Fruit fly (Drosophila melanogaster) whole organism, pupa: ENCODE measurements around the gene Or94b.

Source experiments
- CG10348 ChIP-seq: fragments of 200-800 bp; sonication (Bioruptor generic); IDR thresholded peaks from 2 replicates; pipeline ENCODE4 v1.3.6; 2022; ENCODE audit warnings: missing biosample characterization, missing genetic modification characterization
- CG12605 ChIP-seq: fragments of 200-800 bp; sonication (Bioruptor generic); IDR thresholded peaks from 2 replicates; pipeline ENCODE4 v1.3.6; 2022; ENCODE audit warnings: missing biosample characterization, missing genetic modification characterization
- CG13204 ChIP-seq: fragments of 200-800 bp; sonication (Bioruptor generic); optimal IDR thresholded peaks from 2 replicates; lab custom pipeline; 2018; ENCODE audit warnings: missing biosample characterization, mild to moderate bottlenecking, missing genetic modification characterization, moderate library complexity
- CG14655 ChIP-seq: fragments of 200-800 bp; sonication (Bioruptor generic); optimal IDR thresholded peaks from 3 replicates; lab custom pipeline; 2017; ENCODE audit warnings: mild to moderate bottlenecking, missing biosample characterization, missing genetic modification reagents, missing genetic modification characterization
- CG15710 ChIP-seq: fragments of 200-800 bp; sonication (Bioruptor generic); optimal IDR thresholded peaks from 2 replicates; lab custom pipeline; 2018; ENCODE audit warnings: missing biosample characterization, mild to moderate bottlenecking, missing genetic modification characterization, moderate library complexity
- CG17806 ChIP-seq: fragments of 200-800 bp; sonication (Bioruptor generic); optimal IDR thresholded peaks from 2 replicates; lab custom pipeline; 2018; ENCODE audit warnings: missing biosample characterization, mild to moderate bottlenecking, missing genetic modification characterization, moderate library complexity
- CG32121 ChIP-seq: fragments of 200-800 bp; sonication (Bioruptor generic); IDR thresholded peaks from 2 replicates; pipeline ENCODE4 v1.3.6; 2022; ENCODE audit warnings: missing biosample characterization, missing genetic modification characterization
- CG34367 ChIP-seq: fragments of 200-800 bp; sonication (Bioruptor generic); optimal IDR thresholded peaks from 2 replicates; lab custom pipeline; 2018; ENCODE audit warnings: missing biosample characterization, mild to moderate bottlenecking, missing genetic modification characterization
- CG4496 ChIP-seq: fragments of 200-800 bp; sonication (Bioruptor generic); IDR thresholded peaks from 3 replicates; pipeline ENCODE4 v1.3.6; 2022; ENCODE audit warnings: missing biosample characterization, missing genetic modification characterization
- CG8159 ChIP-seq: fragments of 200-800 bp; sonication (Bioruptor generic); optimal IDR thresholded peaks from 3 replicates; lab custom pipeline; 2018; ENCODE audit warnings: missing biosample characterization, mild to moderate bottlenecking, missing genetic modification characterization, moderate library complexity
- CG8301 ChIP-seq: fragments of 200-800 bp; sonication (Bioruptor generic); optimal IDR thresholded peaks from 2 replicates; lab custom pipeline; 2018; ENCODE audit warnings: missing biosample characterization, mild to moderate bottlenecking, missing genetic modification characterization
- CG9948 ChIP-seq: fragments of 200-800 bp; sonication (Bioruptor generic); optimal IDR thresholded peaks from 2 replicates; lab custom pipeline; 2018; ENCODE audit warnings: missing biosample characterization, mild to moderate bottlenecking, missing genetic modification characterization, moderate library complexity
- D1 ChIP-seq: fragments of 200-800 bp; sonication (Bioruptor generic); optimal IDR thresholded peaks from 2 replicates; lab custom pipeline; 2018; ENCODE audit warnings: missing biosample characterization, mild to moderate bottlenecking, missing genetic modification characterization, moderate library complexity
- EcR ChIP-seq: fragments of 200-800 bp; sonication (Bioruptor generic); optimal IDR thresholded peaks from 3 replicates; lab custom pipeline; 2019; ENCODE audit warnings: missing biosample characterization, missing genetic modification characterization, mild to moderate bottlenecking, moderate library complexity, missing genetic modification reagents
- Ets98B ChIP-seq: fragments of 200-800 bp; sonication (Bioruptor generic); IDR thresholded peaks from 2 replicates; pipeline ENCODE4 v1.3.6; 2022; ENCODE audit warnings: missing biosample characterization, missing genetic modification characterization
- Pif1A ChIP-seq: fragments of 200-800 bp; sonication (Bioruptor generic); optimal IDR thresholded peaks from 3 replicates; lab custom pipeline; 2016; ENCODE audit warnings: missing biosample characterization, missing genetic modification characterization
- Pif1B ChIP-seq: fragments of 200-800 bp; sonication (Bioruptor generic); optimal IDR thresholded peaks from 3 replicates; lab custom pipeline; 2016; ENCODE audit warnings: missing biosample characterization, missing genetic modification characterization
- Snoo ChIP-seq: fragments of 200-800 bp; sonication (Bioruptor generic); optimal IDR thresholded peaks from 3 replicates; lab custom pipeline; 2017; ENCODE audit warnings: missing biosample characterization, mild to moderate bottlenecking, missing genetic modification characterization, inconsistent platforms
- fd96Ca ChIP-seq: fragments of 200-800 bp; sonication (Bioruptor generic); IDR thresholded peaks from 3 replicates; pipeline ENCODE4 v1.3.6; 2022; ENCODE audit warnings: missing biosample characterization, missing genetic modification characterization
- gl ChIP-seq: fragments of 200-800 bp; sonication (Bioruptor generic); optimal IDR thresholded peaks from 2 replicates; lab custom pipeline; 2018; ENCODE audit warnings: missing biosample characterization, mild to moderate bottlenecking, missing genetic modification characterization
- rn ChIP-seq: fragments of 200-800 bp; sonication (Bioruptor generic); IDR thresholded peaks from 2 replicates; pipeline ENCODE4 v1.3.6; 2022; ENCODE audit warnings: missing biosample characterization, missing genetic modification characterization

Gene Or94b

DNA sequence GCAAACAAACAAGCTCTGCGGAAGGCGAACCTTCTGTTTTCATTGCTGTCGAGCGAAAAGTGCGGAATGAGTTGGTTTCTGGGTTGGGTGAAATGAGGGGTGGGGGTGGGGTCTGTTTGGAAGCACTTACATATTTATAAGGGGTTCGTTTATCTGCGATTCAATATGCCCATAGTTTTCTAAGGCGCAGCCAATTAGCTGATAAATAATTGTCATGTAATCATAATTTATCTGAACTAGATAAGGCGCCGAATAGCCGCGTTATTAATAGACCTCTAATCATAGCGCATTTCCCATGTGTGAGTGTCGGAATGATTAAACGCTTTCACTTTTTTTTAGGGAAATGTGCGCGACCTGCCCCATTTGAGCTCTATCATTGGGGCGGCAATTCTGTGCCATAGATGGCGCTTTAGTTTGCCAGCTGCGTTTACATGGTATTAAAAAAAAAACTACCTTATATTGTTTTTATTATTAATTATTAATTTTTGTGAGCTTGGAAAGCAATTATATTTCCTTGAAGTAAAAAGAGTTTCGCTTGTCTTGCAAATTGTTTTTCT lies 9.6 kb downstream of the Or94b start:
- TF ChIP-seq CG13204, result no peak
- TF ChIP-seq Pif1B (GFP tag; lab: Kevin White, UChicago), result no peak
- TF ChIP-seq Snoo (tag; lab: Kevin White, UChicago), result no peak
- TF ChIP-seq D1 (tag; lab: Kevin White, UChicago), result no peak
- no peak for TF ChIP-seq CG9948 (tag; lab: Kevin White, UChicago)
- no peak for TF ChIP-seq rn
- TF ChIP-seq CG17806 (tag; lab: Kevin White, UChicago), result no peak
- TF ChIP-seq CG12605 (GFP tag; lab: Robert Waterston, UW), result no peak
- no peak for TF ChIP-seq fd96Ca (GFP tag; lab: Robert Waterston, UW)
- no peak for TF ChIP-seq CG15710 (tag; lab: Kevin White, UChicago)
- no peak for TF ChIP-seq CG8301 (tag; lab: Kevin White, UChicago)
- no peak for TF ChIP-seq CG4496 (GFP tag; lab: Robert Waterston, UW)
- no peak for TF ChIP-seq CG32121 (GFP tag; lab: Robert Waterston, UW)
- no peak for TF ChIP-seq gl (tag; lab: Kevin White, UChicago)
- no peak for TF ChIP-seq CG10348 (GFP tag; lab: Robert Waterston, UW)
- TF ChIP-seq CG14655 (GFP tag; lab: Kevin White, UChicago), result no peak
- no peak for TF ChIP-seq Pif1A (GFP tag; lab: Kevin White, UChicago)
- TF ChIP-seq Ets98B (GFP tag; lab: Robert Waterston, UW), result no peak
- no peak for TF ChIP-seq CG34367

DNA sequence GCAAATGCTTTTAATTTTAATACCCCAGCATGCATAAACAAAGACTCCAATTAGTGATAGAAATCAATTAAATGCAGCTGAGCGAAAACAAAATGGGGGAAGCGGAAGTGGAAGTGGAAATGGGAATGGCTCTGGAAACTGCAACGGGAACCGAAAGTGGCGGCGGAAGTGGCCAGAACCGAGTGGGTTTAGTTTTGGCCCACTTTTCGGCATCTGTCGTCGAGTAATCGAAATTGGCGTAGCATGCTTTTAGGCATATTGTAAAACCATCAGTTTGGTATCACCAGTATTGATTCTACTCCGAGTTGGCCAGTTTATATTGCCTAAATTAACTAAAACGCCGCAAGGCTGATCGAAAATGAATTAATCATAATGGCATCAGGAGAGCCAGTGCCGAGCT lies 15.1 kb downstream of the Or94b start:
- TF ChIP-seq CG34367 (no peak), CG32121 (GFP tag; lab: Robert Waterston, UW) (no peak), CG4496 (GFP tag; lab: Robert Waterston, UW) (peak; percentile 84), fd96Ca (GFP tag; lab: Robert Waterston, UW) (peak; percentile 54; the same call in 2 of the 3 replicates), CG10348 (GFP tag; lab: Robert Waterston, UW) (no peak), Ets98B (GFP tag; lab: Robert Waterston, UW) (0 out of 2 replicates have a peak, but pooled peaks have one; percentile 11), CG15710 (tag; lab: Kevin White, UChicago) (no peak)

DNA sequence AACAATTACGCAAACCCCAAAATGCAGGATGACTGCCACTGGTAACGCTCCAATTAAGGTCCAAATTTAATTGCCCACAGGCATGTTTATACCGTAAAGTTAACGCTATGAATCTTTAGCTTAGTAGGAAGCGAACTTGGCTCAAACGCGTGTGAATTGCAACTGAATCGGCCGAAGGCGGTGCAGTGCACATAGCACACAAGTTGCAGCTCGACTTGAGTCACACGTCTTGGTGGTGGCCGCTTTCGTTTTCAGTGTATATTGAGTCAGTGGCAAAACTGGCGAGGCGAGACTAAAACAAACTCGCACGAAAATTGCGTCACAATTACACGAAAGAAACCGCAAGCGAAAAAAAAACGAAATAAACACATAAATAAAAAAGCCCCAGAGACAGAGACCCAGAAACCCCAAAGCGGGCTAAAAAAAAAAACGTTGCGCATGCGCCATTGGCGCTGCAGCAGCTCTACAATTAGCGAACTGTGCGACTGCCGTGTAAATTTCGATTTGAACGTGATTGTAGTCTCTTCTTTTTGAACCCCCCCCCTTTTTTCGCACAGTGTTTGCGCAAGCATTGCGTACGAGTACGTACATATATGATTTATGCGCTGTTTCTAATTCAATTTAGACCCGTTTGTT lies 20.5 kb downstream of the Or94b start:
- TF ChIP-seq CG4496 (GFP tag; lab: Robert Waterston, UW) (peak; percentile 83), CG8301 (tag; lab: Kevin White, UChicago) (peak; percentile 14), fd96Ca (GFP tag; lab: Robert Waterston, UW) (peak; percentile 79), rn (peak; percentile 37; the same call in 1 of the 2 replicates), Pif1B (GFP tag; lab: Kevin White, UChicago) (no peak), Snoo (tag; lab: Kevin White, UChicago) (no peak), CG32121 (GFP tag; lab: Robert Waterston, UW) (peak; percentile 83), Ets98B (GFP tag; lab: Robert Waterston, UW) (peak; percentile 77), CG12605 (GFP tag; lab: Robert Waterston, UW) (peak; percentile 50), Pif1A (GFP tag; lab: Kevin White, UChicago) (peak; percentile 34), gl (tag; lab: Kevin White, UChicago) (no peak), CG14655 (GFP tag; lab: Kevin White, UChicago) (peak; percentile 26)

DNA sequence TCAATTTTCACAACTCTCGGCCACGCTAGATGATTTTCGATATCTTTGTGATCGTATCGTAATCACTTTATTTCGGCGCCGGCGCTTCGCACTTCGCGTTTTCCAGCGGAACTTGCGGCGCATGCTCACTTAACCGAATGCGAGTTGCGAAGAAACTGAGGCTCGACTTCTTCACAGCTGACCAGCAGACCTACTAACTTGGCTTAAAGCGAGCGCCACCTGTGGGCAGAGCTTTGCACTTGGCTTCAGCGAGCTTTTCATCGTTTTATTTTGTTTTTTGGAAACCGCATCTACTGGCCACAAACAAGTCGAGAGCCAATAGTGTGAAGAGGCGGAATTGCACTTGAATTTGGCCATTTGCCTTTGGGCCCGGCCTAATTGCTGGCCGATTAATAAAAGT lies 21.3 kb downstream of the Or94b start, which contains the start of gene CG34375:
Gene CG34375, minus strand, starts transcription at position 157 of the 400 bp plus-strand sequence.
- TF ChIP-seq CG4496 (GFP tag; lab: Robert Waterston, UW) (peak; percentile 65), CG32121 (GFP tag; lab: Robert Waterston, UW) (0 out of 2 replicates have a peak, but pooled peaks have one; percentile 17), CG8159 (no peak), Ets98B (GFP tag; lab: Robert Waterston, UW) (peak; percentile 69)

DNA sequence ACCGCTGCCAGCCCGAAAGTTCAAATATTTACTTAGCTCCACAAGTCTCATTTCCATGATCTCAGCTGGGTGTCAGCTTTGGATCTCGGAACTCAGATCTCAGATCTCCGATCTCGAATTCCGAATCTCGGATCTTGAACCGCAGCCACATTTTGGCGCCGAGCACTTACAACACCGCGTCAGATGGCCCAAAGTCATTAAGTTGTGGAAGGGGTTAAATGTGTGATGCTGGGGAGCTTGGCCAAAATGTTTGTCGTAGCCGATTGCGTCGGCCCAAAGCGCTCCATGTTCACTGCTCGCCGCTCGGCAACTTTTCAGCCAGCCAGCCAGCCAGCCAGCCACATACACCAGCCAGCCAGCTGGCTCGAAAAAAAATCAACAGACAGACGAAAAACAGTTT lies 22.9 kb downstream of the Or94b start, which contains the start of gene CG6688:
Gene CG6688, plus strand, starts transcription at position 396 of the 400 bp plus-strand sequence.
- TF ChIP-seq CG15710 (tag; lab: Kevin White, UChicago) (no peak), Ets98B (GFP tag; lab: Robert Waterston, UW) (no peak; the same call in 1 of the 2 replicates), fd96Ca (GFP tag; lab: Robert Waterston, UW) (0 out of 3 replicates have a peak, but pooled peaks have one; percentile 5), Pif1B (GFP tag; lab: Kevin White, UChicago) (no peak), CG9948 (tag; lab: Kevin White, UChicago) (no peak)

DNA sequence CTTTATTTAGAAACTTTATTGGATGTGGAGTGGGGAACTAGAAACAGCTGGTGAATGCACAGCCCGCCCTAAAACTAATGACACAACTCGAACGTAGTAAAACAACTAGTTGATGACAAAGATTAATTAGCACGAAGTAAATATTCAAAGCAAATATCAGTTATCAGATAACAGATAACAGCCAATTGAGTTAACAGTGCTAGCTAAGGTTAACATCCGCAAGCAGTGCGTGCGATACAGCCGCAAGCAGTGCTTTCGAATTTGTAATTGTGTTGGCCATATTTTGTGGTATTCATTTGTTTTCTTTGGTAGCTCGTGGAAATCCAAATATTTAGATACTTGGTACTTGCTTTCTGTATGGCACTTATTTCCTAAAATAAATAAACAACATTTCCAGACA lies 24.4 kb downstream of the Or94b start:
- no peak for TF ChIP-seq CG13204
- TF ChIP-seq CG17806 (tag; lab: Kevin White, UChicago), result no peak
- no peak for TF ChIP-seq CG10348 (GFP tag; lab: Robert Waterston, UW)
- TF ChIP-seq CG8159, result no peak
- TF ChIP-seq EcR (GFP tag; lab: Kevin White, UChicago), result no peak
- no peak for TF ChIP-seq fd96Ca (GFP tag; lab: Robert Waterston, UW)
- TF ChIP-seq CG9948 (tag; lab: Kevin White, UChicago), result no peak
